2 worm cellular contexts compared by ENCODE assay signal in genomic region chrII:6373361-6373760, ce11.
TF ChIP-seq lines count a peak whose summit lies in the region.

No protein-coding gene starts in this region.

TF ChIP-seq in whole organism, L4 larva, 104 proteins besides CTCF, POLR2A, EP300 and RAD21:
- TF ChIP-seq set-16 (GFP tag; IDR thresholded peaks at IDR 0.05; lab: Robert Waterston, UW) (peak; percentile 56), T26A8.4 (GFP tag; IDR thresholded peaks at IDR 0.05; lab: Robert Waterston, UW) (no peak), pha-4 (GFP tag; IDR thresholded peaks at IDR 0.05; lab: Robert Waterston, UW) (0 out of 2 replicates have a peak, but pooled peaks have one; percentile 8), pha-4 (tag; optimal IDR thresholded peaks at IDR 0.05; lab: Kevin White, UChicago) (no peak)

TF ChIP-seq in whole organism, young adult, 124 proteins besides CTCF, POLR2A, EP300 and RAD21:
- TF ChIP-seq Y67H2A.10 (GFP tag; conservative IDR thresholded peaks at IDR 0.05; lab: Robert Waterston, UW) (no peak), K12H6.12 (tag; optimal IDR thresholded peaks at IDR 0.05; lab: Kevin White, UChicago) (no peak), fkh-3 (tag; optimal IDR thresholded peaks at IDR 0.05; lab: Kevin White, UChicago) (no peak), egrh-3 (GFP tag; IDR thresholded peaks at IDR 0.05; lab: Robert Waterston, UW) (peak; percentile 37; the same call in 1 of the 2 replicates), Y95B8A.8 (GFP tag; IDR thresholded peaks at IDR 0.05; lab: Robert Waterston, UW) (no peak), mcd-1 (GFP tag; IDR thresholded peaks at IDR 0.05; lab: Robert Waterston, UW) (peak; percentile 40; the same call in 1 of the 2 replicates), ceh-58 (GFP tag; IDR thresholded peaks at IDR 0.05; lab: Robert Waterston, UW) (0 out of 2 replicates have a peak, but pooled peaks have one; percentile 60)
